Worm (Caenorhabditis elegans) whole organism, L4/young adult: Measurements from ENCODE around the gene rha-2.

Experiments
- W03F9.2 ChIP-seq: fragments of 150-350 bp; optimal IDR thresholded peaks from 2 replicates; lab custom pipeline; 2014; ENCODE audit warnings: missing biosample characterization, missing genetic modification characterization
- him-1 ChIP-seq: sonication (generic microtip); optimal IDR thresholded peaks from 2 replicates; lab custom pipeline; 2016; ENCODE audit warnings: missing genotype, missing genetic modification reagents, missing genetic modification characterization, missing compliant biosample characterization

DNA sequence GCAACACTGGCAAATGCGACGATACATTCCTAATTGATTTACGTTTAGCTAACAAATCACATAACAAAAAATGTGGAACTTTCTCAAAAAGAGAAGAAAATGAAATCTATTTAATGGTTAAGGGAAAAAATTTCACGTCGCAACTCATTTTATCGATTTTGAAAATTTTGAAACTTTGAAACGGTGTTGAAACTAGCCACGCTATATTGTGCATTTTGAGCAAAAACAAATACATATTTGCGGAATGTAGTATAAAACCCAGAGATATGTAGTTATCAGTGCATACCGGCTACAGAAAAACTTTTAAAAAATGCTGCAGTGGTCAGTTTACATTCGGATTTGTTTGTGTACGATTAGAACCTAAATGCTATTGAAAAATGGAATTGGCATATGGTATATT is 20.7 kb downstream of the rha-2 start, which contains the start of gene C06E1.7:
- no peak for TF ChIP-seq him-1 (tag; lab: Kevin White, UChicago)
- TF ChIP-seq W03F9.2, result no peak
